Worm (Caenorhabditis elegans): ENCODE data around the gene nhr-148.

DNA sequence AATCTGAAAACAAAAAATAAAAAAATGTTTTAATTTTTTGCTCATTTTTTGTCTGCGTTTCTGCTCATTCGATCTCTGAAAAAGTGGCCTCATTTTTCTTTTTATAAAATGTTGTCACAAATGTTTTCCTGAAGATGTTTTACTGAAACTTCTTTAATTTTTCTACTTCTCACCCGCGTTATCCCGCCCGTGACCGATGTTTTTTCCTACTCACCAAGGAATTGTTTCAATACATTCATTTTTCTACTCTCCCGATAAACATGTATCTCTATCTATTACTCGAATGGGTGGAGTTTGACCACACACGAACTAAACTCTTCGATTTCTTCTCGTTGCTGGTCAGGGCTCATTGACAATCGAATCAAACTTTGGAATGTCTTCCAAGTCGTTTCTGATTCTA is 11.1 kb upstream of the nhr-148 start, which contains the start of gene F10G2.2:
- no peak for TF ChIP-seq bed-1 (GFP tag; IDR thresholded peaks at IDR 0.05)
- TF ChIP-seq repo-1 (tag; optimal IDR thresholded peaks at IDR 0.05): no peak
- no peak for TF ChIP-seq ets-4 (GFP tag; optimal IDR thresholded peaks at IDR 0.05)
- TF ChIP-seq ceh-79 (tag; optimal IDR thresholded peaks at IDR 0.05): no peak
- no peak for TF ChIP-seq mcd-1 (GFP tag; IDR thresholded peaks at IDR 0.05)

Measured in whole organism, young adult.